Worm (Caenorhabditis elegans) whole organism, L3 larva: ENCODE measurements around the gene htas-1.

Source experiments
- ZK546.5 ChIP-seq: sonication (generic microtip); optimal IDR thresholded peaks from 2 replicates; lab custom pipeline; 2017; ENCODE audit warnings: missing biosample characterization, missing genetic modification characterization
- egl-27 ChIP-seq: sonication (generic microtip); optimal IDR thresholded peaks from 4 replicates; lab custom pipeline; 2017; ENCODE audit warnings: missing biosample characterization, missing genetic modification reagents, missing genetic modification characterization
- egl-5 ChIP-seq: fragments of 150-350 bp; optimal IDR thresholded peaks from 2 replicates; lab custom pipeline; 2017; ENCODE audit warnings: missing biosample characterization, missing genetic modification reagents, missing genetic modification characterization, inconsistent platforms
- elt-3 ChIP-seq, 3 experiments: fragments of 150-350 bp in 1 of 3; sonication (generic microtip) in 2 of 3; optimal IDR thresholded peaks; 2 replicates in 2 of 3; 4 replicates in 1 of 3; lab custom pipeline; 2014 to 2017; ENCODE audit warnings: missing biosample characterization in 3 of 3, missing genetic modification characterization in 3 of 3
- jun-1 ChIP-seq: fragments of 150-350 bp; optimal IDR thresholded peaks from 2 replicates; lab custom pipeline; 2014; ENCODE audit warnings: missing biosample characterization, missing genetic modification reagents, missing genetic modification characterization
- pha-4 ChIP-seq: fragments of 150-350 bp; optimal IDR thresholded peaks from 2 replicates; lab custom pipeline; 2014; ENCODE audit warnings: missing biosample characterization, missing genetic modification reagents, missing genetic modification characterization
- pqm-1 ChIP-seq: fragments of 150-350 bp; optimal IDR thresholded peaks from 2 replicates; lab custom pipeline; 2017; ENCODE audit warnings: missing biosample characterization, missing genetic modification characterization, inconsistent platforms
- unc-39 ChIP-seq: sonication (generic microtip); optimal IDR thresholded peaks from 4 replicates; lab custom pipeline; 2017; ENCODE audit warnings: missing biosample characterization, missing genetic modification characterization
- ztf-4 ChIP-seq: fragments of 150-350 bp; optimal IDR thresholded peaks from 2 replicates; lab custom pipeline; 2014; ENCODE audit warnings: missing biosample characterization, missing genetic modification characterization

DNA sequence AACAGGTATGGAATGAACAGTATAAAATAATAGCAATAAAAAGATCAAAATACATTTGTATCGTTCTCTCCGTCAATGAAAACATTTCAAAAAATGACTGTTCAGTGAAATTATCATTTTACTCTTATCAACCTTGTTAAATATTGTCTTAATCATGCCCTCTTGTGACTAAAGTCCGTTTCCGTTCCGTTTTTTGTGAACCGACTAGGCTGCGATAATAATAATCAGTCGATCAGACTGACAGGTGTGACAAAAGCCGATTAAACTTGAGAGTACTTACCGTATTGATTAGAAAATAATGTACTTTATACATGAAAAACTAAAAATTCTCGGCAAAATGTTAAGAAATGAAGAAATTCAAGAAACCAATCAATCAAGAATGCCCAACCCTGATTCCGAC, 819 bp downstream of the htas-1 start, which contains the start of gene ins-7:
- TF ChIP-seq elt-3 (tag; optimal IDR thresholded peaks at IDR 0.05; lab: Kevin White, UChicago) (no peak), pha-4 (tag; lab: Kevin White, UChicago) (no peak), unc-39 (tag; lab: Kevin White, UChicago) (no peak), egl-5 (tag; lab: Kevin White, UChicago) (no peak), egl-27 (tag; lab: Kevin White, UChicago) (no peak), pqm-1 (tag; lab: Kevin White, UChicago) (peak; percentile 34), jun-1 (tag; lab: Kevin White, UChicago) (no peak), ZK546.5 (tag; lab: Kevin White, UChicago) (no peak), ztf-4 (no peak)
